Worm (Caenorhabditis elegans): ENCODE data around the gene alh-1.

The alh-1 gene

ce11 chrIII:5126988-5127387 lies 49.4 kb downstream of the alh-1 start:
- 0 out of 2 replicates have a peak, but pooled peaks have one; percentile 18 for TF ChIP-seq zfh-2 (GFP tag; conservative IDR thresholded peaks at IDR 0.05)
- TF ChIP-seq mel-28 (tag; optimal IDR thresholded peaks at IDR 0.05; ENCODE audit: borderline replicate concordance), result no peak

- TF ChIP-seq T07F8.4 (tag; optimal IDR thresholded peaks at IDR 0.05) (no peak), aptf-3 (GFP tag; IDR thresholded peaks at IDR 0.05) (no peak), ccch-3 (GFP tag; optimal IDR thresholded peaks at IDR 0.05) (no peak), hlh-26 (GFP tag; conservative IDR thresholded peaks at IDR 0.05) (no peak), T26A5.8 (tag; optimal IDR thresholded peaks at IDR 0.05) (no peak), nfyb-1 (GFP tag; IDR thresholded peaks at IDR 0.05) (0 out of 2 replicates have a peak, but pooled peaks have one; percentile 20), nhr-120 (GFP tag; IDR thresholded peaks at IDR 0.05) (0 out of 2 replicates have a peak, but pooled peaks have one; percentile 73), ceh-91 (GFP tag; IDR thresholded peaks at IDR 0.05) (no peak), zfh-2 (GFP tag; conservative IDR thresholded peaks at IDR 0.05) (peak; percentile 52), chd-7 (tag; optimal IDR thresholded peaks at IDR 0.05) (no peak)
Measured at ce11 chrIII:5129261-5129660, 51.7 kb downstream of the alh-1 start.

Measured in whole organism, young adult.